Fruit fly (Drosophila melanogaster) whole organism, prepupa: Measurements from ENCODE around the gene ric8a.
A peak's percentile ranks its signal among the peaks of the same experiment; 100 is the strongest.

Experiments used
- CG10631 ChIP-seq: fragments of 200-800 bp; sonication (Bioruptor generic); optimal IDR thresholded peaks from 2 replicates; lab custom pipeline; 2016; ENCODE audit warnings: missing biosample characterization, missing genetic modification characterization
- CG10669 ChIP-seq: fragments of 200-800 bp; sonication (Bioruptor generic); optimal IDR thresholded peaks from 3 replicates; lab custom pipeline; 2018; ENCODE audit warnings: missing biosample characterization, mild to moderate bottlenecking, missing genetic modification characterization, moderate library complexity
- CG11294 ChIP-seq: fragments of 200-800 bp; sonication (Bioruptor generic); IDR thresholded peaks from 2 replicates; pipeline ENCODE4 v1.3.6; 2022; ENCODE audit warnings: missing biosample characterization, missing genetic modification characterization
- CG11762 ChIP-seq: fragments of 200-800 bp; sonication (Bioruptor generic); optimal IDR thresholded peaks from 3 replicates; lab custom pipeline; 2016; ENCODE audit warnings: missing biosample characterization, missing genetic modification characterization; ENCODE audit not compliant: insufficient read depth
- CG15336 ChIP-seq: fragments of 200-800 bp; sonication (Bioruptor generic); IDR thresholded peaks from 2 replicates; pipeline ENCODE4 v1.3.6; 2022; ENCODE audit warnings: missing biosample characterization, missing genetic modification characterization
- CG1621 ChIP-seq: fragments of 200-800 bp; sonication (Bioruptor generic); optimal IDR thresholded peaks from 3 replicates; lab custom pipeline; 2018; ENCODE audit warnings: missing biosample characterization, mild to moderate bottlenecking, missing genetic modification characterization
- CG16779 ChIP-seq: fragments of 200-800 bp; sonication (Bioruptor generic); optimal IDR thresholded peaks from 3 replicates; lab custom pipeline; 2017; ENCODE audit warnings: missing biosample characterization, mild to moderate bottlenecking, missing genetic modification characterization
- CG31627 ChIP-seq: fragments of 200-800 bp; sonication (Bioruptor generic); optimal IDR thresholded peaks from 3 replicates; lab custom pipeline; 2016; ENCODE audit warnings: missing biosample characterization, missing genetic modification characterization
- CG34406 ChIP-seq: fragments of 200-800 bp; sonication (Bioruptor generic); optimal IDR thresholded peaks from 3 replicates; lab custom pipeline; 2016; ENCODE audit warnings: missing biosample characterization, missing genetic modification characterization
- CG3919 ChIP-seq: fragments of 200-800 bp; sonication (Bioruptor generic); optimal IDR thresholded peaks from 3 replicates; lab custom pipeline; 2016; ENCODE audit warnings: missing biosample characterization, missing genetic modification characterization
- CG4318 ChIP-seq: fragments of 200-800 bp; sonication (Bioruptor generic); optimal IDR thresholded peaks from 3 replicates; lab custom pipeline; 2017; ENCODE audit warnings: missing biosample characterization, mild to moderate bottlenecking, missing genetic modification characterization
- CG6163 ChIP-seq: fragments of 200-800 bp; sonication (Bioruptor generic); IDR thresholded peaks from 3 replicates; pipeline ENCODE4 v1.3.6; 2022; ENCODE audit warnings: missing biosample characterization, missing genetic modification characterization
- CG6276 ChIP-seq: fragments of 200-800 bp; sonication (Bioruptor generic); optimal IDR thresholded peaks from 2 replicates; lab custom pipeline; 2017; ENCODE audit warnings: missing biosample characterization, mild to moderate bottlenecking, missing genetic modification characterization
- CG6792 ChIP-seq: fragments of 200-800 bp; sonication (Bioruptor generic); optimal IDR thresholded peaks from 3 replicates; lab custom pipeline; 2016; ENCODE audit warnings: missing biosample characterization, missing genetic modification characterization
- CG6808 ChIP-seq: fragments of 200-800 bp; sonication (Bioruptor generic); optimal IDR thresholded peaks from 3 replicates; lab custom pipeline; 2017; ENCODE audit warnings: missing biosample characterization, missing genetic modification characterization, mild to moderate bottlenecking, moderate library complexity, missing genetic modification reagents
- CG6854 ChIP-seq: fragments of 200-800 bp; sonication (Bioruptor generic); optimal IDR thresholded peaks from 2 replicates; lab custom pipeline; 2017; ENCODE audit warnings: missing biosample characterization, mild to moderate bottlenecking, missing genetic modification characterization
- CG8119 ChIP-seq: fragments of 200-800 bp; sonication (Bioruptor generic); IDR thresholded peaks from 3 replicates; pipeline ENCODE4 v1.3.6; 2022; ENCODE audit warnings: missing biosample characterization, missing genetic modification characterization
- Eip75B ChIP-seq: fragments of 200-800 bp; sonication (Bioruptor generic); optimal IDR thresholded peaks from 3 replicates; lab custom pipeline; 2016; ENCODE audit warnings: missing biosample characterization, missing genetic modification characterization
- Eip78C ChIP-seq: fragments of 200-800 bp; sonication (Bioruptor generic); peaks from one replicate; lab custom pipeline; 2016; ENCODE audit warnings: missing biosample characterization, missing genetic modification characterization
- Eip93F ChIP-seq: fragments of 200-800 bp; sonication (Bioruptor generic); optimal IDR thresholded peaks from 2 replicates; lab custom pipeline; 2016; ENCODE audit warnings: missing biosample characterization, mild to moderate bottlenecking, missing genetic modification characterization
- Ets21C ChIP-seq: fragments of 200-800 bp; sonication (Bioruptor generic); optimal IDR thresholded peaks from 3 replicates; lab custom pipeline; 2016; ENCODE audit warnings: missing biosample characterization, missing genetic modification characterization
- Ets96B ChIP-seq: fragments of 200-800 bp; optimal IDR thresholded peaks from 2 replicates; lab custom pipeline; 2019; ENCODE audit warnings: missing biosample characterization, mild to moderate bottlenecking, missing genetic modification characterization, moderate library complexity
- Gug ChIP-seq: fragments of 200-800 bp; sonication (Bioruptor generic); IDR thresholded peaks from 2 replicates; pipeline ENCODE4 v1.3.6; 2022; ENCODE audit warnings: missing biosample characterization, missing genetic modification characterization
- Hr38 ChIP-seq: sonication (Bioruptor generic); optimal IDR thresholded peaks from 2 replicates; lab custom pipeline; 2016; ENCODE audit warnings: missing biosample characterization, missing genetic modification characterization
- Hr4 ChIP-seq: fragments of 200-800 bp; sonication (Bioruptor generic); optimal IDR thresholded peaks from 3 replicates; lab custom pipeline; 2016; ENCODE audit warnings: missing biosample characterization, missing genetic modification characterization
- Met ChIP-seq: fragments of 200-800 bp; sonication (Bioruptor generic); optimal IDR thresholded peaks from 3 replicates; lab custom pipeline; 2016; ENCODE audit warnings: missing biosample characterization, missing genetic modification characterization
- OdsH ChIP-seq: fragments of 200-800 bp; sonication (Bioruptor generic); optimal IDR thresholded peaks from 3 replicates; lab custom pipeline; 2016; ENCODE audit warnings: missing biosample characterization, missing genetic modification characterization
- Smox ChIP-seq: fragments of 200-800 bp; sonication (Bioruptor generic); optimal IDR thresholded peaks from 3 replicates; lab custom pipeline; 2016; ENCODE audit warnings: missing biosample characterization, missing genetic modification characterization
- Sox102F ChIP-seq: fragments of 200-800 bp; sonication (Bioruptor generic); optimal IDR thresholded peaks from 2 replicates; lab custom pipeline; 2016; ENCODE audit warnings: missing biosample characterization, mild to moderate bottlenecking, missing genetic modification characterization
- Sox15 ChIP-seq: fragments of 200-800 bp; sonication (Bioruptor generic); optimal IDR thresholded peaks from 3 replicates; lab custom pipeline; 2016; ENCODE audit warnings: missing biosample characterization, missing genetic modification characterization
- acj6 ChIP-seq: fragments of 200-800 bp; sonication (Bioruptor generic); optimal IDR thresholded peaks from 3 replicates; lab custom pipeline; 2016; ENCODE audit warnings: missing biosample characterization, missing genetic modification characterization
- cyc ChIP-seq: fragments of 200-800 bp; sonication (Bioruptor generic); optimal IDR thresholded peaks from 3 replicates; lab custom pipeline; 2016; ENCODE audit warnings: missing biosample characterization, missing genetic modification characterization
- dac ChIP-seq: fragments of 200-800 bp; sonication (Bioruptor generic); optimal IDR thresholded peaks from 2 replicates; lab custom pipeline; 2017; ENCODE audit warnings: missing biosample characterization, mild to moderate bottlenecking, missing genetic modification characterization
- dsx ChIP-seq: fragments of 200-800 bp; optimal IDR thresholded peaks from 3 replicates; lab custom pipeline; 2019; ENCODE audit warnings: missing biosample characterization, mild to moderate bottlenecking, missing genetic modification characterization, moderate library complexity; ENCODE audit not compliant: poor library complexity, severe bottlenecking
- eg ChIP-seq: fragments of 200-800 bp; sonication (Bioruptor generic); IDR thresholded peaks from 3 replicates; pipeline ENCODE4 v1.3.6; 2022; ENCODE audit warnings: missing biosample characterization, missing genetic modification characterization
- esn ChIP-seq: fragments of 200-800 bp; sonication (Bioruptor generic); optimal IDR thresholded peaks from 2 replicates; lab custom pipeline; 2016; ENCODE audit warnings: missing biosample characterization, mild to moderate bottlenecking, missing genetic modification characterization, moderate library complexity
- fd59A ChIP-seq: fragments of 200-800 bp; sonication (Bioruptor generic); optimal IDR thresholded peaks from 2 replicates; lab custom pipeline; 2017; ENCODE audit warnings: missing biosample characterization, mild to moderate bottlenecking, missing genetic modification characterization, missing genetic modification reagents
- fd85E ChIP-seq: fragments of 200-800 bp; sonication (Bioruptor generic); optimal IDR thresholded peaks from 3 replicates; lab custom pipeline; 2016; ENCODE audit warnings: missing biosample characterization, missing genetic modification characterization
- fkh ChIP-seq: fragments of 200-800 bp; sonication (Bioruptor generic); optimal IDR thresholded peaks from 3 replicates; lab custom pipeline; 2017; ENCODE audit warnings: missing biosample characterization, mild to moderate bottlenecking, missing genetic modification characterization, moderate library complexity
- lz ChIP-seq: fragments of 200-800 bp; sonication (Bioruptor generic); optimal IDR thresholded peaks from 3 replicates; lab custom pipeline; 2016; ENCODE audit warnings: missing biosample characterization, missing genetic modification characterization
- pdm3 ChIP-seq: fragments of 200-800 bp; sonication (Bioruptor generic); optimal IDR thresholded peaks from 3 replicates; lab custom pipeline; 2016; ENCODE audit warnings: missing biosample characterization, missing genetic modification characterization
- salr ChIP-seq, 2 experiments: fragments of 200-800 bp; sonication (Bioruptor generic); optimal IDR thresholded peaks; 3 replicates each; lab custom pipeline; 2016 to 2018; ENCODE audit warnings: missing biosample characterization in 2 of 2, missing genetic modification characterization in 2 of 2, mild to moderate bottlenecking in 1 of 2
- spab ChIP-seq: fragments of 200-800 bp; sonication (Bioruptor generic); optimal IDR thresholded peaks from 2 replicates; lab custom pipeline; 2017; ENCODE audit warnings: missing biosample characterization, mild to moderate bottlenecking, missing genetic modification characterization, missing genetic modification reagents
- ss ChIP-seq, 2 experiments: fragments of 200-800 bp; sonication (Bioruptor generic); optimal IDR thresholded peaks; 2 replicates in 1 of 2; 3 replicates in 1 of 2; lab custom pipeline; 2017 to 2018; ENCODE audit warnings: mild to moderate bottlenecking in 2 of 2, missing biosample characterization in 2 of 2, missing genetic modification characterization in 2 of 2, moderate library complexity in 1 of 2
- svp ChIP-seq: fragments of 200-800 bp; sonication (Bioruptor generic); peaks from one replicate; lab custom pipeline; 2016; ENCODE audit warnings: missing biosample characterization, missing genetic modification characterization
- topi ChIP-seq: fragments of 200-800 bp; sonication (Bioruptor generic); optimal IDR thresholded peaks from 3 replicates; lab custom pipeline; 2016; ENCODE audit warnings: missing biosample characterization, missing genetic modification characterization

ric8a gene

DNA sequence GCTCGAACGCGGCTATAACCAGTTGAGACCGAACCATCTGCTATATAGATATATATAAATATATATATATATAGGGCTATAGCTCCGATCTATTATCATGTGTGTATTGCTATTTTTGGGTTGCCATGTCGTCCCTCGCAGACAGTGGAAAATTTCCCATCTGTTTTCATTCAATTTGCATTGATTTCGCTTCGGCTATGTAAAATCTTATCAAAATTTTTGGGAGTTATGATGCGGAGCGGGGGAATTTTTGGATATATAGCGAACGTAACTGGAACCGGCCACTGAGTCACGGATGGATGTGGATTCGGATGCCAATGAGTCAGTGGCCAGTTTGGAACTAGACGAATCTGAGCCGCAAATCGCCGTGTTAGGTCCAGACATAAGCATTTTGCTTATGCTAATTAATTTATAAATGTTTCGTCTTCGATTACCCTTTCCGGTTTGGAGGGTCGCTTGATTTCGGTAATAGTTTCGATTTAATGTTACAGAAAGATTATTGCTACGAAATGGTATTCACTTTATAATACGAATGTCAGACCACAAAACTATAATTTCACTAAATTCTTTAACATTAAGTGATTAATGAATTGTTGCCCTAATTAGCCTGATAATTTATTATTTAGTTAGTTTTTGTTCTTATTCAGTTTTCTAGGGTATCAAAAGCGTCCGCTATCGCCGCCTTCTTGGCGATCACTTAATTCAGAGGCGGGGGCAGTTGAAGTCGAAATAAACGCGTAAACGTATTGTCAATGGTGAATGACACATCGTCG lies 41.9 kb downstream of the ric8a start (continued):
- TF ChIP-seq CG6276 (GFP tag; lab: Kevin White, UChicago) (no peak), cyc (GFP tag; lab: Kevin White, UChicago) (no peak), spab (no peak), Met (GFP tag; lab: Kevin White, UChicago) (peak; percentile 18), fd85E (GFP tag; lab: Kevin White, UChicago) (no peak), CG16779 (tag; lab: Kevin White, UChicago) (no peak), Hr38 (GFP tag; lab: Kevin White, UChicago) (no peak), svp (GFP tag; lab: Kevin White, UChicago) (peak; percentile 14), Smox (GFP tag; lab: Kevin White, UChicago) (peak; percentile 35), Eip75B (no peak), eg (no peak), Gug (GFP tag; lab: Robert Waterston, UW) (no peak), CG31627 (peak; percentile 51), Eip78C (GFP tag; lab: Kevin White, UChicago) (peak; percentile 48), CG15336 (GFP tag; lab: Robert Waterston, UW) (no peak)

DNA sequence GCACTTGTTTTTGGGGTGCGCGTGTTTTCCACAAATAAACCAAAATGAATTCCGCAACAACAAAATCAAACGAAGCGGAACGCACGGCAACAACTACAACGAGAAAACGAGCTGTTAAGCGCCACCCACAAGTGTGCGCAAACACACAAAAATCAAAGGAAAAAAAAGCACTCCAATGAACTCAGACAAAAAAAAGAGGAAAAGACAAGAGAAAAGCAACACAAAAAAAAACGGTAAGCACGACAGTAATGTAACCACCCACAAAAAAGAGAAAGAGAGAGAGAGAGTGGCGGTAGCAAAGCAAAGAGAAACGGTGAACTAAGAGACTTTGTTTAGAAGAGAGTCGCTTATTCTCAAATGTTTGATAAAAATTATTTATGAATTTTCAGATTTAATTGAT lies 49.8 kb downstream of the ric8a start:
- peak; percentile 74 for TF ChIP-seq CG11762 (GFP tag; lab: Kevin White, UChicago)
- peak; percentile 54 for TF ChIP-seq CG6792
- TF ChIP-seq topi, result peak; percentile 63
- TF ChIP-seq Sox102F (GFP tag; lab: Kevin White, UChicago), result peak; percentile 83
- peak; percentile 77 for TF ChIP-seq Gug (GFP tag; lab: Robert Waterston, UW)
- peak; percentile 65 for TF ChIP-seq Eip75B
- TF ChIP-seq eg, result peak; percentile 99
- TF ChIP-seq spab, result peak; percentile 79
- TF ChIP-seq Hr4, result peak; percentile 64
- TF ChIP-seq Ets21C (GFP tag; lab: Kevin White, UChicago), result no peak
- peak; percentile 7 for TF ChIP-seq acj6 (GFP tag; lab: Kevin White, UChicago)
- TF ChIP-seq lz (GFP tag; lab: Kevin White, UChicago), result peak; percentile 62
- peak; percentile 77 for TF ChIP-seq CG3919 (GFP tag; lab: Kevin White, UChicago)
- TF ChIP-seq CG6276 (GFP tag; lab: Kevin White, UChicago), result peak; percentile 95
- peak; percentile 98 for TF ChIP-seq CG6163 (GFP tag; lab: Robert Waterston, UW)
- peak; percentile 65 for TF ChIP-seq fd85E (GFP tag; lab: Kevin White, UChicago)
- peak; percentile 59 for TF ChIP-seq OdsH (GFP tag; lab: Kevin White, UChicago)
- TF ChIP-seq salr (GFP tag; optimal IDR thresholded peaks at IDR 0.05; lab: Kevin White, UChicago), result peak; percentile 36 to 80
- peak; percentile 15 for TF ChIP-seq Hr38 (GFP tag; lab: Kevin White, UChicago)
- TF ChIP-seq CG8119, result peak; percentile 98
- peak; percentile 87 for TF ChIP-seq CG6808 (GFP tag; lab: Kevin White, UChicago)
- peak; percentile 71 for TF ChIP-seq Eip78C (GFP tag; lab: Kevin White, UChicago)
- no peak for TF ChIP-seq CG31627
- TF ChIP-seq CG34406 (GFP tag; lab: Kevin White, UChicago), result peak; percentile 80
- TF ChIP-seq Sox15 (GFP tag; lab: Kevin White, UChicago), result no peak
- peak; percentile 49 for TF ChIP-seq Smox (GFP tag; lab: Kevin White, UChicago)
- peak; percentile 25 for TF ChIP-seq CG10631
- TF ChIP-seq CG1621 (tag; lab: Kevin White, UChicago), result peak; percentile 74
- peak; percentile 70 for TF ChIP-seq Met (GFP tag; lab: Kevin White, UChicago)
- TF ChIP-seq dac (GFP tag; lab: Kevin White, UChicago), result peak; percentile 81
- peak; percentile 78 for TF ChIP-seq CG10669 (GFP tag; lab: Kevin White, UChicago)
- TF ChIP-seq esn (GFP tag; lab: Kevin White, UChicago), result peak; percentile 58
- peak; percentile 13 for TF ChIP-seq Eip93F
- TF ChIP-seq ss (GFP tag; optimal IDR thresholded peaks at IDR 0.05; lab: Kevin White, UChicago), result peak; percentile 90 to 92
- peak; percentile 55 for TF ChIP-seq Ets96B
- peak; percentile 84 for TF ChIP-seq pdm3
- peak; percentile 62 for TF ChIP-seq dsx
- TF ChIP-seq cyc (GFP tag; lab: Kevin White, UChicago), result no peak
- no peak for TF ChIP-seq CG4318 (GFP tag; lab: Kevin White, UChicago)
- TF ChIP-seq fd59A (GFP tag; lab: Kevin White, UChicago), result peak; percentile 48
- TF ChIP-seq CG11294, result peak; percentile 80; the same call in 1 of the 2 replicates
- peak; percentile 94 for TF ChIP-seq CG6854
- TF ChIP-seq fkh (GFP tag; lab: Kevin White, UChicago), result no peak
